Worm (Caenorhabditis elegans): ENCODE data around the gene R04F11.2.

ce11 chrV:12307011-12307540 lies 11.1 kb upstream of the R04F11.2 start, which contains the start of gene srg-45:
- TF ChIP-seq K09A11.1 (tag; optimal IDR thresholded peaks at IDR 0.05; ENCODE audit: insufficient read depth) (no peak), pqm-1 (tag; optimal IDR thresholded peaks at IDR 0.05) (no peak), elt-4 (tag; optimal IDR thresholded peaks at IDR 0.05) (no peak), unc-3 (GFP tag; conservative IDR thresholded peaks at IDR 0.05) (no peak), unc-3 (tag; optimal IDR thresholded peaks at IDR 0.05) (no peak), pha-4 (tag; optimal IDR thresholded peaks at IDR 0.05) (no peak)
